Fruit fly (Drosophila melanogaster) whole organism, embryonic: ENCODE data around the gene Dsp1.

Source experiments
- Bgb ChIP-seq: fragments of 200-800 bp; sonication (Bioruptor generic); IDR thresholded peaks from 2 replicates; pipeline ENCODE4 v1.3.6; 2022; ENCODE audit warnings: missing biosample characterization, missing genetic modification characterization; ENCODE audit not compliant: partially characterized antibody
- BtbVII ChIP-seq: fragments of 200-800 bp; sonication (Bioruptor generic); optimal IDR thresholded peaks from 3 replicates; lab custom pipeline; 2017; ENCODE audit warnings: missing biosample characterization, mild to moderate bottlenecking, missing genetic modification characterization
- Bteb2 ChIP-seq: fragments of 200-800 bp; sonication (Bioruptor generic); optimal IDR thresholded peaks from 2 replicates; lab custom pipeline; 2016; ENCODE audit warnings: missing biosample characterization, missing genetic modification characterization
- CG10274 ChIP-seq: fragments of 200-800 bp; sonication (Bioruptor generic); optimal IDR thresholded peaks from 3 replicates; lab custom pipeline; 2017; ENCODE audit warnings: missing biosample characterization, mild to moderate bottlenecking, missing genetic modification characterization
- CG10543 ChIP-seq: fragments of 200-800 bp; sonication (Bioruptor generic); optimal IDR thresholded peaks from 3 replicates; lab custom pipeline; 2017; ENCODE audit warnings: missing biosample characterization, mild to moderate bottlenecking, missing genetic modification characterization, moderate library complexity
- CG10565 ChIP-seq: fragments of 200-800 bp; sonication (Bioruptor generic); optimal IDR thresholded peaks from 3 replicates; lab custom pipeline; 2016; ENCODE audit warnings: missing biosample characterization, mild to moderate bottlenecking, missing genetic modification characterization
- CG12104 ChIP-seq: fragments of 200-800 bp; sonication (Bioruptor generic); optimal IDR thresholded peaks from 3 replicates; lab custom pipeline; 2016; ENCODE audit warnings: missing biosample characterization, missing genetic modification characterization
- CG12236 ChIP-seq: fragments of 200-800 bp; sonication (Bioruptor generic); optimal IDR thresholded peaks from 2 replicates; lab custom pipeline; 2016; ENCODE audit warnings: missing biosample characterization, missing genetic modification characterization
- CG13287 ChIP-seq: fragments of 200-800 bp; sonication (Bioruptor generic); IDR thresholded peaks from 2 replicates; pipeline ENCODE4 v1.3.6; 2022; ENCODE audit warnings: missing biosample characterization, missing genetic modification characterization; ENCODE audit not compliant: partially characterized antibody
- CG15514 ChIP-seq: fragments of 200-800 bp; sonication (Bioruptor generic); optimal IDR thresholded peaks from 3 replicates; lab custom pipeline; 2017; ENCODE audit warnings: missing biosample characterization, missing genetic modification characterization, mild to moderate bottlenecking, moderate library complexity, missing genetic modification reagents
- CG1603 ChIP-seq: fragments of 200-800 bp; sonication (Bioruptor generic); optimal IDR thresholded peaks from 2 replicates; lab custom pipeline; 2019; ENCODE audit warnings: missing biosample characterization, mild to moderate bottlenecking, missing genetic modification characterization, moderate library complexity
- CG1647 ChIP-seq: fragments of 200-800 bp; sonication (Bioruptor generic); optimal IDR thresholded peaks from 3 replicates; lab custom pipeline; 2016; ENCODE audit warnings: missing biosample characterization, missing genetic modification characterization
- CG17385 ChIP-seq: fragments of 200-800 bp; sonication (Bioruptor generic); optimal IDR thresholded peaks from 3 replicates; lab custom pipeline; 2018; ENCODE audit warnings: missing biosample characterization, mild to moderate bottlenecking, missing genetic modification characterization
- CG17829 ChIP-seq: fragments of 200-800 bp; optimal IDR thresholded peaks from 2 replicates; lab custom pipeline; 2019; ENCODE audit warnings: missing biosample characterization, mild to moderate bottlenecking, missing genetic modification characterization, moderate library complexity
- CG2875 ChIP-seq: fragments of 200-800 bp; sonication (Bioruptor generic); optimal IDR thresholded peaks from 2 replicates; lab custom pipeline; 2017; ENCODE audit warnings: missing biosample characterization, mild to moderate bottlenecking, missing genetic modification characterization, missing genetic modification reagents
- CG30403 ChIP-seq: fragments of 200-800 bp; sonication (Bioruptor generic); optimal IDR thresholded peaks from 3 replicates; lab custom pipeline; 2016; ENCODE audit warnings: missing biosample characterization, missing genetic modification characterization
- CG30431 ChIP-seq: fragments of 200-800 bp; sonication (Bioruptor generic); optimal IDR thresholded peaks from 2 replicates; lab custom pipeline; 2017; ENCODE audit warnings: missing biosample characterization, missing genetic modification characterization
- CG4707 ChIP-seq: fragments of 200-800 bp; sonication (Bioruptor generic); optimal IDR thresholded peaks from 2 replicates; lab custom pipeline; 2018; ENCODE audit warnings: missing biosample characterization, mild to moderate bottlenecking, missing genetic modification characterization, moderate library complexity
- CG6683 ChIP-seq: fragments of 200-800 bp; sonication (Bioruptor generic); optimal IDR thresholded peaks from 2 replicates; lab custom pipeline; 2017; ENCODE audit warnings: missing biosample characterization, mild to moderate bottlenecking, missing genetic modification characterization, missing genetic modification reagents
- CG7928 ChIP-seq: fragments of 200-800 bp; sonication (Bioruptor generic); optimal IDR thresholded peaks from 2 replicates; lab custom pipeline; 2017; ENCODE audit warnings: missing biosample characterization, mild to moderate bottlenecking, missing genetic modification characterization
- CG9797 ChIP-seq: fragments of 200-800 bp; sonication (Bioruptor generic); optimal IDR thresholded peaks from 3 replicates; lab custom pipeline; 2018; ENCODE audit warnings: missing biosample characterization, mild to moderate bottlenecking, missing genetic modification characterization
- Chrac-16 ChIP-seq: fragments of 200-800 bp; sonication (Bioruptor generic); optimal IDR thresholded peaks from 3 replicates; lab custom pipeline; 2016; ENCODE audit warnings: missing biosample characterization, missing genetic modification characterization
- CrebB ChIP-seq: fragments of 200-800 bp; sonication (Bioruptor generic); optimal IDR thresholded peaks from 3 replicates; lab custom pipeline; 2018; ENCODE audit warnings: missing biosample characterization, mild to moderate bottlenecking, missing genetic modification characterization
- Dad ChIP-seq: fragments of 200-800 bp; sonication (Bioruptor generic); optimal IDR thresholded peaks from 3 replicates; lab custom pipeline; 2016; ENCODE audit warnings: missing biosample characterization, missing genetic modification characterization
- Dfd ChIP-seq, 2 experiments: fragments of >200 bp; optimal IDR thresholded peaks; 2 replicates each; lab custom pipeline; 2017; ENCODE audit warnings: missing biosample characterization in 2 of 2, missing genetic modification characterization in 2 of 2
- Dip3 ChIP-seq: fragments of 200-800 bp; sonication (Bioruptor generic); optimal IDR thresholded peaks from 3 replicates; lab custom pipeline; 2016; ENCODE audit warnings: missing biosample characterization, missing genetic modification characterization
- Fer3 ChIP-seq: fragments of 200-800 bp; sonication (Bioruptor generic); optimal IDR thresholded peaks from 2 replicates; lab custom pipeline; 2018; ENCODE audit warnings: missing biosample characterization, mild to moderate bottlenecking, missing genetic modification characterization, moderate library complexity
- H2.0 ChIP-seq: fragments of 200-800 bp; sonication (Bioruptor generic); IDR thresholded peaks from 2 replicates; pipeline ENCODE4 v1.3.6; 2022; ENCODE audit warnings: missing biosample characterization, missing genetic modification characterization
- HLH54F ChIP-seq: fragments of 200-800 bp; sonication (Bioruptor generic); optimal IDR thresholded peaks from 3 replicates; lab custom pipeline; 2016; ENCODE audit warnings: missing biosample characterization, missing genetic modification characterization
- HmgD ChIP-seq: fragments of 200-800 bp; sonication (Bioruptor generic); optimal IDR thresholded peaks from 3 replicates; lab custom pipeline; 2016; ENCODE audit warnings: missing biosample characterization, missing genetic modification characterization
- Max ChIP-seq: fragments of 200-800 bp; sonication (Bioruptor generic); optimal IDR thresholded peaks from 2 replicates; lab custom pipeline; 2016; ENCODE audit warnings: missing biosample characterization, mild to moderate bottlenecking, missing genetic modification characterization
- Meics ChIP-seq: fragments of 200-800 bp; sonication (Bioruptor generic); optimal IDR thresholded peaks from 2 replicates; lab custom pipeline; 2017; ENCODE audit warnings: missing biosample characterization, mild to moderate bottlenecking, missing genetic modification characterization
- Nf-YB ChIP-seq: fragments of 200-800 bp; sonication (Bioruptor generic); optimal IDR thresholded peaks from 3 replicates; lab custom pipeline; 2019; ENCODE audit warnings: missing biosample characterization, mild to moderate bottlenecking, missing genetic modification characterization, moderate library complexity
- Ravus ChIP-seq: fragments of 200-800 bp; sonication (Bioruptor generic); IDR thresholded peaks from 2 replicates; pipeline ENCODE4 v1.3.6; 2022; ENCODE audit warnings: missing biosample characterization, missing genetic modification characterization
- Sox102F ChIP-seq: fragments of 200-800 bp; sonication (Bioruptor generic); optimal IDR thresholded peaks from 2 replicates; lab custom pipeline; 2018; ENCODE audit warnings: missing biosample characterization, mild to moderate bottlenecking, missing genetic modification characterization, moderate library complexity
- Tbp ChIP-seq: fragments of >200 bp; optimal IDR thresholded peaks from 2 replicates; lab custom pipeline; 2018; ENCODE audit warnings: missing biosample characterization, missing genetic modification characterization
- ab ChIP-seq: fragments of 200-800 bp; sonication (Bioruptor generic); optimal IDR thresholded peaks from 2 replicates; lab custom pipeline; 2016; ENCODE audit warnings: missing biosample characterization, missing genetic modification characterization
- ase ChIP-seq: fragments of 200-800 bp; sonication (Bioruptor generic); IDR thresholded peaks from 3 replicates; pipeline ENCODE4 v1.3.6; 2022; ENCODE audit warnings: missing biosample characterization, missing genetic modification characterization
- ash1 ChIP-seq: fragments of 200-800 bp; sonication (Bioruptor generic); optimal IDR thresholded peaks from 2 replicates; lab custom pipeline; 2018; ENCODE audit warnings: missing biosample characterization, mild to moderate bottlenecking, missing genetic modification characterization
- bcd ChIP-seq: fragments of 200-800 bp; sonication (Bioruptor generic); optimal IDR thresholded peaks from 2 replicates; lab custom pipeline; 2017; ENCODE audit warnings: missing biosample characterization, mild to moderate bottlenecking, missing genetic modification characterization
- br ChIP-seq: fragments of >200 bp; optimal IDR thresholded peaks from 2 replicates; lab custom pipeline; 2017
- chm ChIP-seq: fragments of 200-800 bp; sonication (Bioruptor generic); IDR thresholded peaks from 2 replicates; pipeline ENCODE4 v1.3.6; 2022; ENCODE audit warnings: missing biosample characterization, missing genetic modification characterization
- ci ChIP-seq: fragments of 200-800 bp; sonication (Bioruptor generic); IDR thresholded peaks from 3 replicates; pipeline ENCODE4 v1.3.6; 2022; ENCODE audit warnings: missing biosample characterization, missing genetic modification characterization
- disco-r ChIP-seq: fragments of 200-800 bp; sonication (Bioruptor generic); optimal IDR thresholded peaks from 2 replicates; lab custom pipeline; 2016; ENCODE audit warnings: missing biosample characterization, missing genetic modification characterization
- kah ChIP-seq: fragments of 200-800 bp; sonication (Bioruptor generic); optimal IDR thresholded peaks from 2 replicates; lab custom pipeline; 2018; ENCODE audit warnings: missing biosample characterization, mild to moderate bottlenecking, missing genetic modification characterization
- lmd ChIP-seq: fragments of 200-800 bp; sonication (Bioruptor generic); IDR thresholded peaks from 2 replicates; pipeline ENCODE4 v1.3.6; 2022; ENCODE audit warnings: missing biosample characterization, missing genetic modification characterization
- nom ChIP-seq: fragments of 200-800 bp; sonication (Bioruptor generic); optimal IDR thresholded peaks from 2 replicates; lab custom pipeline; 2017; ENCODE audit warnings: missing biosample characterization, missing genetic modification characterization, mild to moderate bottlenecking, moderate library complexity, missing genetic modification reagents
- org-1 ChIP-seq: fragments of 200-800 bp; sonication (Bioruptor generic); optimal IDR thresholded peaks from 2 replicates; lab custom pipeline; 2017; ENCODE audit warnings: missing biosample characterization, missing genetic modification characterization
- sens ChIP-seq: fragments of 200-800 bp; sonication (Bioruptor generic); peaks from one replicate; lab custom pipeline; 2016; ENCODE audit warnings: missing biosample characterization, missing genetic modification characterization
- toy ChIP-seq: fragments of 200-800 bp; sonication (Bioruptor generic); IDR thresholded peaks from 2 replicates; pipeline ENCODE4 v1.3.6; 2022; ENCODE audit warnings: missing biosample characterization, missing genetic modification characterization
- trem ChIP-seq: fragments of 200-800 bp; optimal IDR thresholded peaks from 3 replicates; lab custom pipeline; 2019; ENCODE audit warnings: missing biosample characterization, mild to moderate bottlenecking, missing genetic modification characterization, moderate library complexity
- ttk ChIP-seq: fragments of 200-800 bp; sonication (Bioruptor generic); IDR thresholded peaks from 2 replicates; pipeline ENCODE4 v2.1.2; 2022; ENCODE audit warnings: missing biosample characterization, missing genetic modification characterization
- zen2 ChIP-seq: fragments of 200-800 bp; sonication (Bioruptor generic); IDR thresholded peaks from 3 replicates; pipeline ENCODE4 v1.3.6; 2022; ENCODE audit warnings: missing biosample characterization, missing genetic modification characterization; ENCODE audit not compliant: partially characterized antibody

Gene Dsp1

dm6 chrX:16323063-16323462 lies 10.3 kb upstream of the Dsp1 start, which contains the start of the genes CG9917 and CG32579 (continued):
- TF ChIP-seq CG7928, result no peak
- peak; percentile 99 for TF ChIP-seq CG15514
- no peak for TF ChIP-seq CG10543
- no peak for TF ChIP-seq CG1647 (GFP tag; lab: Kevin White, UChicago)
- no peak for TF ChIP-seq CrebB (tag; lab: Kevin White, UChicago)
- no peak for TF ChIP-seq Ravus (GFP tag; lab: Robert Waterston, UW)
- TF ChIP-seq ci, result no peak; the same call in 2 of the 3 replicates
- no peak for TF ChIP-seq CG10274 (GFP tag; lab: Kevin White, UChicago)
- no peak for TF ChIP-seq Dip3
- no peak for TF ChIP-seq ttk (GFP tag; lab: Robert Waterston, UW)
- TF ChIP-seq CG2875 (GFP tag; lab: Kevin White, UChicago), result no peak
- TF ChIP-seq lmd (GFP tag; lab: Robert Waterston, UW), result no peak
- TF ChIP-seq Max (GFP tag; lab: Kevin White, UChicago), result no peak
- no peak for TF ChIP-seq Sox102F (GFP tag; lab: Kevin White, UChicago)
- TF ChIP-seq disco-r (GFP tag; lab: Kevin White, UChicago), result no peak
- TF ChIP-seq CG10565, result no peak
- no peak for TF ChIP-seq CG30431 (GFP tag; lab: Kevin White, UChicago)
- peak; percentile 25 for TF ChIP-seq CG1603
- TF ChIP-seq ash1, result no peak
- no peak for TF ChIP-seq CG12236 (GFP tag; lab: Kevin White, UChicago)
- peak; percentile 90 for TF ChIP-seq Bgb
- no peak for TF ChIP-seq org-1 (GFP tag; lab: Kevin White, UChicago)
- TF ChIP-seq Chrac-16 (GFP tag; lab: Kevin White, UChicago), result no peak
- no peak for TF ChIP-seq Meics (GFP tag; lab: Kevin White, UChicago)
- no peak for TF ChIP-seq br
- TF ChIP-seq sens (GFP tag; lab: Kevin White, UChicago), result peak; percentile 72
- TF ChIP-seq toy (GFP tag; lab: Robert Waterston, UW), result no peak
- TF ChIP-seq trem (tag; lab: Kevin White, UChicago), result no peak
- no peak for TF ChIP-seq BtbVII
- TF ChIP-seq CG6683 (GFP tag; lab: Kevin White, UChicago), result no peak
- no peak for TF ChIP-seq CG9797 (GFP tag; lab: Kevin White, UChicago)
- TF ChIP-seq Fer3, result no peak
- no peak for TF ChIP-seq CG12104 (GFP tag; lab: Kevin White, UChicago)
- no peak for TF ChIP-seq CG17385 (GFP tag; lab: Kevin White, UChicago)
- TF ChIP-seq CG13287 (GFP tag; lab: Robert Waterston, UW), result peak; percentile 85
- no peak for TF ChIP-seq HLH54F
- peak; percentile 73; the same call in 2 of the 3 replicates for TF ChIP-seq zen2 (GFP tag; lab: Robert Waterston, UW)
- peak; percentile 34 for TF ChIP-seq nom (GFP tag; lab: Kevin White, UChicago)
- no peak for TF ChIP-seq CG4707 (GFP tag; lab: Kevin White, UChicago)
- TF ChIP-seq Nf-YB (GFP tag; lab: Kevin White, UChicago), result no peak
- TF ChIP-seq HmgD (GFP tag; lab: Kevin White, UChicago), result no peak
- TF ChIP-seq kah (GFP tag; lab: Kevin White, UChicago), result no peak
- TF ChIP-seq Dad, result no peak
- no peak for TF ChIP-seq bcd
- no peak for TF ChIP-seq H2.0 (GFP tag; lab: Robert Waterston, UW)
- TF ChIP-seq CG30403, result no peak
- TF ChIP-seq chm (GFP tag; lab: Robert Waterston, UW), result no peak
- no peak for TF ChIP-seq Bteb2 (GFP tag; lab: Kevin White, UChicago)
- TF ChIP-seq ase (GFP tag; lab: Robert Waterston, UW), result no peak
- TF ChIP-seq CG17829 (tag; lab: Kevin White, UChicago), result no peak
- TF ChIP-seq ab (GFP tag; lab: Kevin White, UChicago), result no peak
- no peak for TF ChIP-seq Dfd (GFP tag; optimal IDR thresholded peaks at IDR 0.05; lab: Kevin White, UChicago)
- TF ChIP-seq Tbp, result no peak
